Worm (Caenorhabditis elegans): Measurements from ENCODE around the gene ZK546.5.
"Not testable (repeated sequence)": the region's sequence is repeated elsewhere in the genome, so short reads cannot be mapped to it uniquely, and the experiment has no call there.

Gene ZK546.5

DNA sequence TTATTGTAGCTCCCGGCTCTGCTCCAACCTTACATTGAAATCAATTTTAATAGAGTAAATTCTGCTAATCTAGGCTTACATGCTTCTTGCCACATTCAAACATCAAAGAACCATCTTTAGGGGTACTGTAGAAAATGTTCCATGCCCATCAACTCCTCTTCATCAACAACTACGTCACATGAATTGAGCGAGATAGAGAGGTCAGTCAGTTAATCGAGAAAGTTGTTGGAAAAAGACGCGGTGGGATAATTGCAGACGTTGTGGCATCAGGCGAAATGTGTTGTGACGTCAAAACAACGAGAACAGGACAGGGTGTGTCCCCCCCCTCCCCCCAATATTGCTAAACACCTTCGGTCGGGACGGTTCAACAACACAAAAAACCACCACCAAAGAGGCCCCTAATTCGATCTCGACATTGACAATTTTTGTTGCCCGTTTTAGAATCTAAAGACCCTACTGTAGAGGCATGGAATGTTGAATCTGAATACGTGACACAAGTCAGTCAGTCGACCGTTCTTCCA lies 17.1 kb upstream of the ZK546.5 start:
- TF ChIP-seq unc-62 (GFP tag; optimal IDR thresholded peaks at IDR 0.05), result no peak

DNA sequence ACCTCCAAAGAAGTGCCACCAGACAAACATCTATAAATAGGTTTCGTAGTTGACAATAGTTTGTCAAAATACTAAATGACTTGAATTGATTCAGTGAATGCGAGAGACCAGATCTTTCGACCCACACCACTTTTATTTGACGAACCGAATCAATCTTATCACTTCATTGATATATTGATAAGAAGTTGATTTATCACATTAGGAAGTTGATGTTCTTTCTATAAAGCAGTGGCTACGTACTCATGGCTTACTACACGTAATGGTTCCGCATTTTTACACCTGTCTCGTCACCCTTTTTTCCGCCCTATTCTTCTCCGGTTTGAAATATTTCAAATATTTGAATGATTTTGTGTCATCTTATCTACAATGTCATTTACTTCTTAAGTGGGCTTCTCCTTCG lies 15.0 kb upstream of the ZK546.5 start:
- no peak for TF ChIP-seq unc-62 (GFP tag; optimal IDR thresholded peaks at IDR 0.05)

DNA sequence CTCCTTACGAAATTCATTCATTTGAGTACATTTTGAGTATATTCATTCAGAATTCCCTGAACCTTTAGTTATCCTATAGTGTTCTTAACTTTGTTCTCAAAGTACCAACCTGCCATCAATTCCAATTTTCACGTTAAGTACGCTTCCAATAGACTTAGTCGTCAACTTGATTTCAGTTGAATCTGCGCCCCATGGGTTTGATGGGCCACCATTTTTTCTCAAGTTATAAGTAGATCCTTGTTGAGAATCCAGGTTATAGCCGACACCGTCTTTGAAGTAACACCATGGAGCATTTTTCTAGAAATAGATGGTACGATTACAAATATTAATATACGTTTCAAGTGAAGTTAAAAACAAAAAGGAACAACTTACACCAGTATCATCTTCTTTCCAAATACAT lies 10.9 kb upstream of the ZK546.5 start:
- TF ChIP-seq unc-62 (GFP tag; optimal IDR thresholded peaks at IDR 0.05), result no peak

DNA sequence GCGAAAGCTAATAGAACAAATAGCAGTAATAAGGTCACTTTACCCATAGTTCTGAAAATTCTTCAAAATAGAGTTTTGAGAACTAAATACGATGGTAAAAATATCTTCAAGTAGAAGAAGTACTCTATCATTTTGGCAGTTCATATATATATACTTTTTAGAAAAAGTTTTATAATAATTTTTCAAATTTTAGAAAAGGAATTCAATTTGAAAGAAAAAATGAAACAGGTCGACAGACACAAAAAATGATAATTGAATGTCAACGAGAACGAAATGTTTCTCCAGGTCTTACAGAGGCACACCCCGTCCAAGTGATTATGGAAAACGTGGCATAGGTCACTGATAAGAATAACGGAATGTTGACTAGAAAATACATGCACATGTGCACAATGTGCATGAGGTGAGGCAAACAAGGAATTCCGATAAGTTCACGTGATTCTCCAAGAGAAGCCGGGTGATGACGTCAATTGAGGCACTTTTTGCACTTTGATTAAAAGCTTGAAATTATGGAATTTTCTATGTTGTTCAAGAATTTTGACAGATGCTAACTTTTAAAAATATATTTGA lies 10.3 kb upstream of the ZK546.5 start, which contains the start of gene aagr-2:
TSS of gene aagr-2 (minus strand) at position 51 of the 567 bp plus-strand sequence.
- no peak for TF ChIP-seq unc-62 (GFP tag; optimal IDR thresholded peaks at IDR 0.05)

DNA sequence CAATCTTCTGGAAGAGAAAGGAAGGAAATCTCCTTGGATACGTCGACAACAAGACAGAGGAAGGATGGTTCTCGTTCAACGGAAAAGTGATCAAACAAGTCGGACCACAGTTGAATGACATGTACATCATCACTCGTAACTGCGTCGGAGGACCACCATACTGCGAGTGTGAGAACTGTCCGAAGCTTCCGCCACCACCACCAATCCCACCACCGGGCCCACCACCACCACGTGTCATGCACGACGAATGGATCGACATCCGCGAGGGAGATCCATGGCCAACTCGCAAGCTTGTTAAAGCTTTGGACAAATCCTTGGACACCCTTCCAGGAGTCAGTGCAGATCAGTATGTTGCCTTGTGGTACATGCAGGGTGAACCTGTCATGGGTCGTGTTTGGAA lies 4.3 kb upstream of the ZK546.5 start:
- TF ChIP-seq unc-62 (GFP tag; optimal IDR thresholded peaks at IDR 0.05), result no peak

DNA sequence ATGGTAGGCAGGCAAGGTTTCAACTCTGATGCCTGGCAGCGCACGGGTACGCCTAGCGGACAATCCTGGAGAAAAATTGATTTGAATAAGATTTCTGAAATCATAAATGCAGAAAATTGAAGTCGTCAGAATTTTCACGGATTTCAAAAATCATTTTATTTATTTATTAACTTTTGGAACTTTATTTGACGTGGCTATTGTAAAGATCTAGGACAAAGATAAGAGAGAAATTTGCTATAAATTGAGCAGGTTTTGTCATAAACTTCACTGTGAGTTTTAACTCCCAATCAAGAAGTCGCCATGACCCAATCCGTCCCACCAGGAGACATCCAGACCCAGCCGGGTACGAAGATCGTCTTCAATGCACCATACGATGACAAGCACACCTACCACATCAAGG lies 2.9 kb upstream of the ZK546.5 start, which contains the start of gene msp-152:
TSS of gene msp-152 (plus strand) at position 301 of the 400 bp plus-strand sequence.
- TF ChIP-seq unc-62 (GFP tag; optimal IDR thresholded peaks at IDR 0.05), result not testable (repeated sequence)

DNA sequence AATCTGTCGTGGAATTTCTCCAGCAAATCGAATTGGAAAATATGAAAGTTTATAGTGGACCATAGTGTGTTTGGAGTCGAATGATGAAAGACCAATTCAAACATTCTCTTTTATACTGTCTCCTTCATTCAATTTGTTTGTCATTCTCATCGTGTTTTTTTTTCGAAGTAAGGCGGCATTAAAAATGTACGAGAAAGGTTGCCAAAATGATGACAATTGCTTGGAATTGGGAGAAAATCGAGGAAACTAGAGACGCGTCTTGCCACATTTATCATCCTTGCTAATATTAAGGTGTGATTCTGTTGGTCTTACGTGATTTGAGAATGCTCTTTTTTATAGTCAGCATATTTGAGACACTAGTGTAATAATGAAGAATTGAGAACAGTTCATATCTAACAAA lies 664 bp upstream of the ZK546.5 start, which contains the start of gene gst-30:
TSS of gene gst-30 (minus strand) at position 101 of the 400 bp plus-strand sequence.
- TF ChIP-seq unc-62 (GFP tag; optimal IDR thresholded peaks at IDR 0.05), result no peak

DNA sequence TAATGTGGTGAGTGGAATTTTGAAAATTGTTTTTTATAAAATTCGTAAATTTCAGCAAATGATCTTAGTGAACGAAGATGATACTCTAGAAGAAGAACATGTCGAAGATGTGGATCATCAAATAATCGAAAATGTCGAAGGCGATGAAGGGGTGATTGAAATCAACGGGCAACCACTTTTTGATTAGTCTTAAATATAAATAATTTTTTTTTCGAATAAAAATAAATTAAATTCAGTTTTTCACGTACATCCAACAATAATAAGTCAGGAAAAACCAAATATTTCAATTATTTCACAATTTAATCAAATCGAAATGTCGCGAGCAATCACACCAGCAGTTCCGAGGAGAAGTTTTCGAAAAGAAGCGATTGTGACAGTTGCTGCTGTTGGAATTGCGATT lies 2.1 kb downstream of the ZK546.5 start, which contains the start of gene ZK546.4:
TSS of gene ZK546.4 (plus strand) at position 301 of the 400 bp plus-strand sequence.
- TF ChIP-seq unc-62 (GFP tag; optimal IDR thresholded peaks at IDR 0.05), result no peak

DNA sequence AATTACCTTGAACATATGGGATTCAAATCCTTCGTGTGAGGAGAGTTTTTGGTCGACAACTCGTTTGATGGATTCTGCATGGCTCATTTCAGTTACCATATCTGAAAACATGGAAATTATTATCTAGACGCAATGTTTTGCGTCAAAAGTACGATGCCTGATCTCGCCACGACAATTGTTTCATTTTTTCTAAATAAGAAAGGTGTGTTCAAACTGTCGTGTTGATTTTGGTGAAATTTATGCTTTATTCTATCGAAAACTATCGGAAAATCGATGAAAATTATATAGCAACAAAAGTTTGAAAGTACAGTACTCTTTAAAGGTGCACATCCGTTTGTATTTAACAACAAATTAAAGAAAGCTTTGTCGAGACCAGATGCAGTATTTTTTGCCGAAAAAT lies 5.4 kb downstream of the ZK546.5 start, which contains the start of gene cblc-1:
TSS of gene cblc-1 (minus strand) at position 101 of the 400 bp plus-strand sequence.
- TF ChIP-seq unc-62 (GFP tag; optimal IDR thresholded peaks at IDR 0.05), result no peak

DNA sequence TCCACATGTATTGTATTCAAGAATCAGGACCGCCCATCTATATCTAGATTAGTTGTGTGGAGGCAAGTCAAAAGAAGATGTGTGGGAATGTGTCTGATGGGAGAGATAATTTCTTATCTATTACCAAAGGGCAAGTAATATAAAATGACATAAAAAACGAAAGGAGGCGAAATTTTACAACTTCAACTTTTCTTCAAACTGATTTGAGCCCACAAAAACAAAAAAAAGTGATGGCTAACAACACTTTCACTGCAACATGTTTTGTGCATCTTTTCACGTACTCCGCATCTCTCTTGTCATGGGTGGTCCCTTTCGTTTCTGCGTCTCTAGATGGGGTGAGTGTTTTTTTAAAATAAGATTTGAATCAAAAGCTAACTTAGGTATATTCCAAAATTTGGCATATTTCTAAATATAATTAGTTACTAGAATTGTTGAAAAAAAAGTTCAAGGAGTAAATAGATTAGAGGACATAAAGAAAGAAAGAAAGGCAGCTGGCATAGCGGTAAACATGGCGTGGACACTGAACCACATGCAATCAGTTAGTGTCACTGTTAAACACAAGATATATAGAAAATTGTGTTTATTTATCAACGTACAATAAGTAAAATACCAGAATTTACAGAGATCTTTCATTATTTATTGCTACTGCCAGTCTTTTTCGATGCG lies 6.1 kb downstream of the ZK546.5 start, which contains the start of gene ZK546.19:
TSS of gene ZK546.19 (plus strand) at position 186 of the 666 bp plus-strand sequence.
- no peak for TF ChIP-seq unc-62 (GFP tag; optimal IDR thresholded peaks at IDR 0.05)

DNA sequence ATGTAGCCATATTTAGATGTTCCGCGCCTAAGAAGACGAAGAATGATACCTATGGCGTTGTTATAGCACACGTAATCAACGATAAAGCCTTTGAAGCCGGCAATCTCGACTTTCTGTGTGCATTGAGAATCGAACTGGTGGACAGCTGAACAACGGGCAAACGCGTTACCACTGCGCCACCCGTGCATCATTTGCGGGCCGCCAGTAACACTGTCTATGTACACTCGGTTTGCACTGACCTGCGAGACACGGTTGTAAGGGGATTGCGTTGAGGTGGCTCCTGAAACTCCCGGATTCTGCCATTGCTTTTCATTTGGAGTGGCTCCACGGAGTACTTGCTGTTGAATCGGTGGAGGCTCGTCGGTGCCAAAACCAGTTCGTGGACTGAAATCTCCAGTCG lies 6.8 kb downstream of the ZK546.5 start:
- no peak for TF ChIP-seq unc-62 (GFP tag; optimal IDR thresholded peaks at IDR 0.05)

DNA sequence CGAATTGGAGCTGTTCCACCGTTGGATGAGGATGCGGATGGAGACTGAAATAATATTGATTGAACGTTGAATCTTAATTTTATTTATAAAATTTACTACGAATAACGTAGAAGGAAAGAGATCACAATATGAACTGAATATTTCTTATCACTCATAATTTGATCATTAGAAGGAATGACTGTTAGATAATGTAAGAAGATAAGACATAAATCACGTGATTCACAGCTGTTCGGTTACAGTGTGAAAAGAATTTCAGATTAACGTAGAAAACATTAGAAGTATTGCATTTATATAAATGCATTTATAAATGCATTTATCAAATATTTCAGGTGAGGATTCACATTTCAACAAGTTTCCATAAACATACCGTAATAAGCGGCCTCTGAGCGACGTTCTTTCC lies 7.2 kb downstream of the ZK546.5 start:
- no peak for TF ChIP-seq unc-62 (GFP tag; optimal IDR thresholded peaks at IDR 0.05)

DNA sequence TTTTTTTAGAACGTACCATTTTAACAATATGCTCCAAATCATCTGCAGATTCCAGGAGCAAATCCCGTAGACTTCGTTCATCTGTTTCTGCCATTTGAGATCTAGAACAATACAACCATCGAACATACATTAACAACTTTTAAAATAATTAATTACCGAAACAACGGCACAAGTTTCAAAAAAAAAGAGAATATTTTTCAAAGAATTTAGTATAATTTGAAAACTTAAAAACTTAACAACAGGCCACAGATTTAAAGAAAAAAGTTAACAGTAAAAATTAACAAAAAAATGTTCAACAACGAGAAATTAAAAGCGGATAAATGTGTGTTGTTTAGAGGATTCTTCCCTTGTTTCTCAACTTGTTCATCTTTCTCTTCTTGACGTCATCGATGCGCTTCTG lies 8.2 kb downstream of the ZK546.5 start, which contains the start of gene mdt-4:
TSS of gene mdt-4 (minus strand) at position 101 of the 400 bp plus-strand sequence.
- TF ChIP-seq unc-62 (GFP tag; optimal IDR thresholded peaks at IDR 0.05), result no peak

DNA sequence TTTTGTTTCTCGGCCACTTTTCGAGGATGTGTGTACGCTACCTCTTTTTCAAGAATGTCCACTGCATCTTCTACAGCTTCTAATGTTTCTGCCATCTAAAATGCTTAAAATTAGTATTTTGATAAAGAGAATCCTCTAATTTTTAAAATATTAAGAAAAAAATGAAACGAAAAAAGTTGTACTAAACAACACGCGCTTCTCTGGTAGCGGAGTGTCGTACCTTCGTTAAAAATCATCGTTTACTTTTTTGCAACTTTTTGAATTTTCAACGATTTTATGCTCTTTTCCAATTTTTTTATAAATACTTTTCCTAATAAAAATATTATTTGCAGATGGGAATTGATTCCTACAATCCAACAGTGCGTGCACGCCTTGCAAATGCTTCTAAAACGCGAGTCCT lies 10.1 kb downstream of the ZK546.5 start, which contains the start of the genes gldi-11 and ZK546.2:
TSS of gene gldi-11 (minus strand) at position 95 of the 400 bp plus-strand sequence.
TSS of gene ZK546.2 (plus strand) at position 333 of the 400 bp plus-strand sequence.
- TF ChIP-seq unc-62 (GFP tag; optimal IDR thresholded peaks at IDR 0.05), result no peak

DNA sequence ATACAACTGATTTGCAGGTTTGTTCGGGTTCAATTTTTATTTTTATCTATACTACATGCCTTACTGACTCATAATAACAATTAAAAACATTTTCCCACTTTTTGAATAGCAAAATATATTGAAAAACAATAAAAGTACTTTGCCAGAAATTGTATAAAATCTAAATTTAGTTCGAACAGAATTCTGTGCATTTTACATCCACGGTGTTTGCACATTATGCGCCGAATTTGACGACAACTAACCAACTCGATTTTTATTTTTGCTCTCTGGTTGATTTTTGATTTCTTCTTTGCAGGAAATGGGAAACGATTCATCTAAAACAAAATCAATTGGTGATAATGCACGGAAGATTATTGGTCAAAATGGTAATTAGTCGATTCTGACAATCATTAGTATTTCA lies 11.2 kb downstream of the ZK546.5 start:
- no peak for TF ChIP-seq unc-62 (GFP tag; optimal IDR thresholded peaks at IDR 0.05)

DNA sequence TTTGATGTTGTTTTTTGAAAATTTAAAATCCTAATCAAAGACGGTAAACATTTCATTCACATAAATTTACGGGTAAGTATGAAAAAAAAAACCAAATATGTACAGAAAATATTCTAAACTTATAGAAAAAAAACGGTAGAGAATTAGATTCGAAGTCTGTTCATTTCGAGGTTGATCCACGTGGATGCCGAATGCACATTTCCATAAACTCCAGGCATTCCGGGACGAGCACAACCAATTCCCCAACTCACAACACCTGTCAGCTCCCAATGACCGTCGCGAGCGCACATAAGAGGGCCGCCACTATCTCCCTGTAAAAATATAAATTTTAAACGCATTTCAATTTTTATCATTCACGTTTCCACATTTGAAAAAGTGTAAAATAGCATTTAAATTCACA lies 12.5 kb downstream of the ZK546.5 start:
- no peak for TF ChIP-seq unc-62 (GFP tag; optimal IDR thresholded peaks at IDR 0.05)

All from whole organism, dauer.